Worm (Caenorhabditis elegans): ENCODE results near the gene Y59E9AL.8.
A peak's percentile ranks its signal among the peaks of the same experiment; 100 is the strongest.

The Y59E9AL.8 gene

DNA sequence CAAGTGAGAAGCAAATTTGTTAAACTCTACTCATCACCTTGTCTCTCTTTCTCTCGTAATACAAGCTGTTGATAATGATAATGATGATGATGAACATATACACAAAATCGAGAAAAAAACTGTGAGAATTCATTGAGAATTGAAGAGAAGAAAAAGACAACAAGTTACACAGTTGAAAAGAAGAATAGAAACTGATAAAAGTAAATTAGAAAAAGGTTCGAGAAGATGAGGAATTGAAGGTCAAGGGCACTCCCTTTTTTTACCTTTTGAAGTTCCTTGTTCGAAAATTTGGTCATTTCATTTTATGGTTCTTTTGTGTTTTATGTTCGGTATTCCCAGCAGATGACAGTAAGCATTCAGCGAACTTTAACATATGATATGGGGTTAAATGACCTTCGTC, 7.8 kb downstream of the Y59E9AL.8 start:
- TF ChIP-seq somi-1 (GFP tag; optimal IDR thresholded peaks at IDR 0.05): peak; percentile 46
- TF ChIP-seq T07F8.4 (tag; optimal IDR thresholded peaks at IDR 0.05): no peak

- TF ChIP-seq ztf-25 (GFP tag; IDR thresholded peaks at IDR 0.05): no peak
- TF ChIP-seq F57C9.4 (tag; optimal IDR thresholded peaks at IDR 0.05): no peak
- no peak for TF ChIP-seq snpc-4 (GFP tag; optimal IDR thresholded peaks at IDR 0.05)
- no peak for TF ChIP-seq snpc-4 (tag; optimal IDR thresholded peaks at IDR 0.05)
- no peak for TF ChIP-seq tbp1 (GFP tag; optimal IDR thresholded peaks at IDR 0.05)
Measured at ce11 chrIV:5215092-5215491, 9.0 kb downstream of the Y59E9AL.8 start, which contains the start of gene Y59E9AL.4. Y59E9AL.4 (minus strand) TSS chrIV:5215192.

DNA sequence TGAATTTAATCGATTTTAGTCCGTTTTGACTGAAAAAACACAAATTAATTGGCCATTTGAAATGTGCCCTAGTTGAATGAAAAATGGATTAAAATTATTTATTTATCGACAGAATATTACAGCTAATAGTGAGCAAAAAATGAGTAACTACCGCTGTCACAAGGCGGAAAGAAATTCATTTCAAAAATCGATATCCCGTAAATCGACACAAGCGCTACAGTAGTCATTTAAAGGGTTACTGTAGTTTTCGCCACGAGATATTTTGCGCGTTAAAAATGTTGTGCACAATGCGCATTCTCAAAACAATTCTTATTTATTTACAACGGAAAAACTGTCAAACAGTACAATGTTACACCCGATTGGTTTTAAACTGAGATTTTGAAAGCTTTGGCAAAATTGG, 13.5 kb downstream of the Y59E9AL.8 start:
- TF ChIP-seq snpc-4 (GFP tag; optimal IDR thresholded peaks at IDR 0.05) (no peak), snpc-4 (tag; optimal IDR thresholded peaks at IDR 0.05) (peak in 1 of 4 experiments; percentile 83), unc-130 (GFP tag; optimal IDR thresholded peaks at IDR 0.05) (no peak), tbp1 (GFP tag; optimal IDR thresholded peaks at IDR 0.05) (peak; percentile 7), lsl-1 (GFP tag; optimal IDR thresholded peaks at IDR 0.05) (peak; percentile 75), F33H1.4 (GFP tag; IDR thresholded peaks at IDR 0.05) (peak; percentile 46; the same call in 1 of the 2 replicates)

DNA sequence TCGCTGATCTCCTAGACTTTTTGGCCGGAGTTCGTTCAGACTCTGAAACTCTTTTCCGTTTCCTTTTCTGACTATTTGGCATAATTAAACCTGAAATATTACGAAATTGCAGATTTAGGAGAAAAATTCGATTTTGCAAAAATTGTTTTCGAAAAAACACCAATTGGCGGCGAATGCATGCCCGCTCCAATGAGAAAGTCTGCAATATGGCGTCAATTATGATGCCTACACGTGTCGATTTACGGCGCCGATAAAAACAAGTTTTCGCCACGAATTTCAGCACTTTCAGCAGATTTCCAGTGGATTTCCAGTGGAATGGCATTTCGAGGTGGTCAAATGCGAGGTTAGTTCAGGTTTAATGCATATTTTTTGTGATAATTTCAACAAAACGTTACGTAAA, 14.7 kb downstream of the Y59E9AL.8 start, which contains the start of the genes Y59E9AL.36 and nbet-1:
Gene Y59E9AL.36 (minus strand): TSS at position 92 of the 400 bp plus-strand sequence.
Gene nbet-1 (plus strand): TSS at position 112 of the 400 bp plus-strand sequence.
- TF ChIP-seq ceh-91 (GFP tag; IDR thresholded peaks at IDR 0.05) (peak; percentile 59; the same call in 1 of the 2 replicates), lsl-1 (GFP tag; optimal IDR thresholded peaks at IDR 0.05) (peak; percentile 60), snpc-1.1 (tag; optimal IDR thresholded peaks at IDR 0.05; ENCODE audit: insufficient read depth) (peak; percentile 46), ZK185.1 (tag; optimal IDR thresholded peaks at IDR 0.05; ENCODE audit: poor library complexity, severe bottlenecking) (peak; percentile 56), mcd-1 (GFP tag; IDR thresholded peaks at IDR 0.05) (peak; percentile 94), dpl-1 (GFP tag; optimal IDR thresholded peaks at IDR 0.05) (peak; percentile 4), hmg-1.2 (GFP tag; IDR thresholded peaks at IDR 0.05) (peak; percentile 49), aptf-2 (GFP tag; conservative IDR thresholded peaks at IDR 0.05) (no peak), gei-17 (GFP tag; optimal IDR thresholded peaks at IDR 0.05) (no peak), attf-5 (GFP tag; optimal IDR thresholded peaks at IDR 0.05) (peak; percentile 93), lin-40 (tag; optimal IDR thresholded peaks at IDR 0.05) (peak; percentile 23), nhr-80 (tag; optimal IDR thresholded peaks at IDR 0.05) (peak; percentile 27), ceh-27 (GFP tag; optimal IDR thresholded peaks at IDR 0.05) (peak; percentile 41), D2030.7 (GFP tag; IDR thresholded peaks at IDR 0.05) (peak; percentile 48), ztf-28 (GFP tag; IDR thresholded peaks at IDR 0.05) (no peak), K12H6.12 (tag; optimal IDR thresholded peaks at IDR 0.05) (peak; percentile 36), lin-54 (GFP tag; optimal IDR thresholded peaks at IDR 0.05) (peak; percentile 71), sptf-2 (GFP tag; optimal IDR thresholded peaks at IDR 0.05) (peak; percentile 34), C17E4.6 (GFP tag; IDR thresholded peaks at IDR 0.05) (0 out of 2 replicates have a peak, but pooled peaks have one; percentile 14), snpc-1.3 (tag; optimal IDR thresholded peaks at IDR 0.05; ENCODE audit: insufficient read depth) (peak; percentile 61), K11D2.4 (GFP tag; IDR thresholded peaks at IDR 0.05) (peak; percentile 42; the same call in 1 of the 2 replicates), rec-8 (tag; optimal IDR thresholded peaks at IDR 0.05) (no peak), hsf-1 (GFP tag; IDR thresholded peaks at IDR 0.05) (no peak), tlf-1 (GFP tag; optimal IDR thresholded peaks at IDR 0.05) (peak; percentile 64), chd-7 (tag; optimal IDR thresholded peaks at IDR 0.05) (no peak), B0336.3 (GFP tag; IDR thresholded peaks at IDR 0.05) (peak; percentile 65), attf-6 (GFP tag; IDR thresholded peaks at IDR 0.05) (0 out of 2 replicates have a peak, but pooled peaks have one; percentile 35), F22D6.2 (tag; optimal IDR thresholded peaks at IDR 0.05) (no peak), madf-10 (tag; optimal IDR thresholded peaks at IDR 0.05) (no peak), F33H1.4 (GFP tag; IDR thresholded peaks at IDR 0.05) (peak; percentile 60; the same call in 1 of the 2 replicates), hmg-20 (GFP tag; IDR thresholded peaks at IDR 0.05) (no peak), F23B12.7 (tag; optimal IDR thresholded peaks at IDR 0.05; ENCODE audit: insufficient read depth) (peak; percentile 72), repo-1 (tag; optimal IDR thresholded peaks at IDR 0.05) (no peak), athp-1 (tag; optimal IDR thresholded peaks at IDR 0.05) (peak; percentile 75)

Data from whole organism, young adult.